Worm (Caenorhabditis elegans): ENCODE measurements around the gene cdc-25.4.

DNA sequence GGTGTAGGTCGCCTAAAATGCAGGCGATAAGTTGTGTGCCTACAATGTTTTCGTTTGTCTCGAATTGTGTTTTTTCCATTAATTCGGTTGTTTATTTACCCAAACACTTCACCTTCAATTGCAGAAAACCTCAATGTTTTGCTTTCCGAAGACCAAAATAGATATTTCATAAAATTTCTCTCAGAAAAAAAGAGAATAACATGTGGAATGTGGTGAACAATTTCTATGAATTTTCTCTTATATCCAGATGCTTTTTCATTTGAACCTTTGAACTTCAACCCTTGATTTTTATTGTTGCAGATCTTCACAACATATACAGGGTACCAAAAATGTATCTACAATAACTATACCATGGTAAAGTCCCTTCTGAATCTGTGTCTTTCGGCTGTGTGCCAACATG lies 17.2 kb upstream of the cdc-25.4 start, which contains the start of gene T01E8.1:
- TF ChIP-seq mdl-1 (tag; optimal IDR thresholded peaks at IDR 0.05) (no peak), blmp-1 (tag; optimal IDR thresholded peaks at IDR 0.05; ENCODE audit: insufficient read depth) (no peak), elt-3 (tag; optimal IDR thresholded peaks at IDR 0.05) (no peak), ztf-11 (tag; optimal IDR thresholded peaks at IDR 0.05) (no peak), lsy-2 (tag; optimal IDR thresholded peaks at IDR 0.05) (no peak), nhr-6 (tag; optimal IDR thresholded peaks at IDR 0.05) (no peak), snpc-4 (tag; optimal IDR thresholded peaks at IDR 0.05) (no peak)

All from whole organism, L2 larva.